Fruit fly (Drosophila melanogaster): ENCODE measurements around the gene Epg5.
A peak's percentile ranks its signal among the peaks of the same experiment; 100 is the strongest.

Epg5 gene

dm6 chr3R:18741027-18741843 is 17.4 kb downstream of the Epg5 start (continued):
- peak; percentile 95 for TF ChIP-seq CG12071 (GFP tag; optimal IDR thresholded peaks at IDR 0.05)
- 0 out of 4 replicates have a peak, but pooled peaks have one; percentile 50 for TF ChIP-seq chinmo (GFP tag; IDR thresholded peaks at IDR 0.05; ENCODE audit: partially characterized antibody)
- peak; percentile 87 for TF ChIP-seq CG10543 (GFP tag; optimal IDR thresholded peaks at IDR 0.05)
- peak; percentile 85 for TF ChIP-seq gt (GFP tag; IDR thresholded peaks at IDR 0.05)
- TF ChIP-seq Hr3 (GFP tag; optimal IDR thresholded peaks at IDR 0.05): peak; percentile 95
- TF ChIP-seq CG9727 (GFP tag; optimal IDR thresholded peaks at IDR 0.05): peak; percentile 96
- peak; percentile 96 for TF ChIP-seq Blimp-1 (GFP tag; optimal IDR thresholded peaks at IDR 0.05)
- TF ChIP-seq sens (GFP tag): peak; percentile 97
- peak; percentile 72 for TF ChIP-seq Gsc (GFP tag; IDR thresholded peaks at IDR 0.05)
- TF ChIP-seq chif (GFP tag; optimal IDR thresholded peaks at IDR 0.05): peak; percentile 71 to 82
- TF ChIP-seq NC2α (GFP tag; optimal IDR thresholded peaks at IDR 0.05): peak; percentile 20
- TF ChIP-seq Abd-B (GFP tag; optimal IDR thresholded peaks at IDR 0.05): peak; percentile 95
- TF ChIP-seq CG17568 (GFP tag; optimal IDR thresholded peaks at IDR 0.05): peak; percentile 93
- TF ChIP-seq pzg (GFP tag; optimal IDR thresholded peaks at IDR 0.05): peak; percentile 14
- TF ChIP-seq slbo (GFP tag; IDR thresholded peaks at IDR 0.05): peak; percentile 98
- TF ChIP-seq gsb (GFP tag; IDR thresholded peaks at IDR 0.05): peak; percentile 95
- TF ChIP-seq CG2202 (tag; optimal IDR thresholded peaks at IDR 0.05): peak; percentile 91
- peak; percentile 97 for TF ChIP-seq Ada2b (GFP tag; IDR thresholded peaks at IDR 0.05)
- peak; percentile 93 for TF ChIP-seq CG1647 (GFP tag; optimal IDR thresholded peaks at IDR 0.05)
- no peak for TF ChIP-seq Dfd (GFP tag; optimal IDR thresholded peaks at IDR 0.05)
- TF ChIP-seq tin (GFP tag; optimal IDR thresholded peaks at IDR 0.05): peak; percentile 96
- TF ChIP-seq vnd (GFP tag; IDR thresholded peaks at IDR 0.05; ENCODE audit: partially characterized antibody): no peak
- TF ChIP-seq Ravus (GFP tag; IDR thresholded peaks at IDR 0.05): peak; percentile 87
- TF ChIP-seq CG10267 (tag; optimal IDR thresholded peaks at IDR 0.05): peak; percentile 92
- TF ChIP-seq jumu (GFP tag; optimal IDR thresholded peaks at IDR 0.05): peak; percentile 66
- TF ChIP-seq CG3726 (GFP tag; IDR thresholded peaks at IDR 0.05): peak; percentile 94
- no peak for TF ChIP-seq yki (optimal IDR thresholded peaks at IDR 0.05)
- peak; percentile 93 for TF ChIP-seq CG6175 (GFP tag; IDR thresholded peaks at IDR 0.05)
- peak; percentile 98 for TF ChIP-seq CG18599 (GFP tag; optimal IDR thresholded peaks at IDR 0.05)
- peak; percentile 98 for TF ChIP-seq Dbx (GFP tag; IDR thresholded peaks at IDR 0.05)
- no peak for TF ChIP-seq hbn (GFP tag; IDR thresholded peaks at IDR 0.05; ENCODE audit: partially characterized antibody)
- peak; percentile 98 for TF ChIP-seq al (GFP tag; IDR thresholded peaks at IDR 0.05)
- no peak for TF ChIP-seq knrl (GFP tag; IDR thresholded peaks at IDR 0.05; ENCODE audit: partially characterized antibody)
- peak; percentile 95 for TF ChIP-seq phol (tag; optimal IDR thresholded peaks at IDR 0.05)
- peak; percentile 85 for TF ChIP-seq Doc2 (GFP tag; IDR thresholded peaks at IDR 0.05)
- peak; percentile 94 for TF ChIP-seq CG7556 (GFP tag; optimal IDR thresholded peaks at IDR 0.05)
- peak; percentile 98 for TF ChIP-seq row (GFP tag; IDR thresholded peaks at IDR 0.05)
- peak; percentile 94 for TF ChIP-seq ara (GFP tag; IDR thresholded peaks at IDR 0.05)
- peak; percentile 10 for TF ChIP-seq Dp (GFP tag; optimal IDR thresholded peaks at IDR 0.05)
- peak; percentile 92 for TF ChIP-seq corto (GFP tag; optimal IDR thresholded peaks at IDR 0.05)
- peak; percentile 81 for TF ChIP-seq gcm2 (GFP tag; optimal IDR thresholded peaks at IDR 0.05)
- peak; percentile 96 for TF ChIP-seq CG31224 (GFP tag; IDR thresholded peaks at IDR 0.05)
- peak; percentile 78 for TF ChIP-seq CG3995 (GFP tag; optimal IDR thresholded peaks at IDR 0.05)
- TF ChIP-seq CG10431 (GFP tag; optimal IDR thresholded peaks at IDR 0.05): peak; percentile 87
- peak; percentile 77 for TF ChIP-seq CG18011 (GFP tag; optimal IDR thresholded peaks at IDR 0.05)
- no peak for TF ChIP-seq CG14860 (GFP tag; IDR thresholded peaks at IDR 0.05; ENCODE audit: partially characterized antibody)
- TF ChIP-seq hb (GFP tag; IDR thresholded peaks at IDR 0.05; ENCODE audit: partially characterized antibody): no peak
- TF ChIP-seq sob (GFP tag; IDR thresholded peaks at IDR 0.05): peak; percentile 97
- peak; percentile 81 for TF ChIP-seq exex (tag; optimal IDR thresholded peaks at IDR 0.05)

Measured in whole organism, embryonic.